Fruit fly (Drosophila melanogaster) whole organism, pupa: ENCODE measurements around the gene CG9616.
A peak's percentile ranks its signal among the peaks of the same experiment; 100 is the strongest.

ENCODE experiments used
- CG10348 ChIP-seq: fragments of 200-800 bp; sonication (Bioruptor generic); IDR thresholded peaks from 2 replicates; pipeline ENCODE4 v1.3.6; 2022; ENCODE audit warnings: missing biosample characterization, missing genetic modification characterization
- CG14655 ChIP-seq: fragments of 200-800 bp; sonication (Bioruptor generic); optimal IDR thresholded peaks from 3 replicates; lab custom pipeline; 2017; ENCODE audit warnings: mild to moderate bottlenecking, missing biosample characterization, missing genetic modification reagents, missing genetic modification characterization
- CG15710 ChIP-seq: fragments of 200-800 bp; sonication (Bioruptor generic); optimal IDR thresholded peaks from 2 replicates; lab custom pipeline; 2018; ENCODE audit warnings: missing biosample characterization, mild to moderate bottlenecking, missing genetic modification characterization, moderate library complexity
- CG17806 ChIP-seq: fragments of 200-800 bp; sonication (Bioruptor generic); optimal IDR thresholded peaks from 2 replicates; lab custom pipeline; 2018; ENCODE audit warnings: missing biosample characterization, mild to moderate bottlenecking, missing genetic modification characterization, moderate library complexity
- CG32121 ChIP-seq: fragments of 200-800 bp; sonication (Bioruptor generic); IDR thresholded peaks from 2 replicates; pipeline ENCODE4 v1.3.6; 2022; ENCODE audit warnings: missing biosample characterization, missing genetic modification characterization
- CG4496 ChIP-seq: fragments of 200-800 bp; sonication (Bioruptor generic); IDR thresholded peaks from 3 replicates; pipeline ENCODE4 v1.3.6; 2022; ENCODE audit warnings: missing biosample characterization, missing genetic modification characterization
- CG8159 ChIP-seq: fragments of 200-800 bp; sonication (Bioruptor generic); optimal IDR thresholded peaks from 3 replicates; lab custom pipeline; 2018; ENCODE audit warnings: missing biosample characterization, mild to moderate bottlenecking, missing genetic modification characterization, moderate library complexity
- CG8301 ChIP-seq: fragments of 200-800 bp; sonication (Bioruptor generic); optimal IDR thresholded peaks from 2 replicates; lab custom pipeline; 2018; ENCODE audit warnings: missing biosample characterization, mild to moderate bottlenecking, missing genetic modification characterization
- D1 ChIP-seq: fragments of 200-800 bp; sonication (Bioruptor generic); optimal IDR thresholded peaks from 2 replicates; lab custom pipeline; 2018; ENCODE audit warnings: missing biosample characterization, mild to moderate bottlenecking, missing genetic modification characterization, moderate library complexity
- Pif1A ChIP-seq: fragments of 200-800 bp; sonication (Bioruptor generic); optimal IDR thresholded peaks from 3 replicates; lab custom pipeline; 2016; ENCODE audit warnings: missing biosample characterization, missing genetic modification characterization
- Pif1B ChIP-seq: fragments of 200-800 bp; sonication (Bioruptor generic); optimal IDR thresholded peaks from 3 replicates; lab custom pipeline; 2016; ENCODE audit warnings: missing biosample characterization, missing genetic modification characterization
- gl ChIP-seq: fragments of 200-800 bp; sonication (Bioruptor generic); optimal IDR thresholded peaks from 2 replicates; lab custom pipeline; 2018; ENCODE audit warnings: missing biosample characterization, mild to moderate bottlenecking, missing genetic modification characterization

dm6 chr3R:14275519-14276172 is 30.4 kb upstream of the CG9616 start:
- no peak for TF ChIP-seq gl (tag; lab: Kevin White, UChicago)
- TF ChIP-seq CG17806, result peak; percentile 66
- peak; percentile 76 for TF ChIP-seq CG8159 (tag; lab: Kevin White, UChicago)
- TF ChIP-seq CG10348, result no peak
- no peak for TF ChIP-seq CG14655
- no peak for TF ChIP-seq D1
- peak; percentile 64 for TF ChIP-seq CG15710 (tag; lab: Kevin White, UChicago)
- no peak for TF ChIP-seq CG32121 (GFP tag; lab: Robert Waterston, UW)
- 0 out of 3 replicates have a peak, but pooled peaks have one; percentile 23 for TF ChIP-seq CG4496 (GFP tag; lab: Robert Waterston, UW)
- TF ChIP-seq Pif1B (GFP tag; lab: Kevin White, UChicago), result no peak
- no peak for TF ChIP-seq CG8301
- TF ChIP-seq Pif1A (GFP tag; lab: Kevin White, UChicago), result no peak
